Worm (Caenorhabditis elegans): Measurements from ENCODE around the gene gbb-2.

Gene gbb-2

ce11 chrIV:4447284-4447366, 59.4 kb downstream of the gbb-2 start, which contains the start of gene chat-1:
TSS of gene chat-1 (plus strand) at chrIV:4447331.
- TF ChIP-seq B0310.2 (tag; optimal IDR thresholded peaks at IDR 0.05): no peak
- TF ChIP-seq ceh-13 (GFP tag; optimal IDR thresholded peaks at IDR 0.05): no peak
- no peak for TF ChIP-seq ceh-36 (tag; optimal IDR thresholded peaks at IDR 0.05)
- peak; percentile 11 for TF ChIP-seq ama-1 (optimal IDR thresholded peaks at IDR 0.05)
- TF ChIP-seq hnd-1 (tag; optimal IDR thresholded peaks at IDR 0.05): no peak
- 0 out of 2 replicates have a peak, but pooled peaks have one; percentile 16 for TF ChIP-seq sea-1 (GFP tag; conservative IDR thresholded peaks at IDR 0.05)

- TF ChIP-seq B0310.2 (tag; optimal IDR thresholded peaks at IDR 0.05) (no peak), F13C5.2 (tag; optimal IDR thresholded peaks at IDR 0.05) (no peak), sea-1 (GFP tag; conservative IDR thresholded peaks at IDR 0.05) (no peak), aly-1 (tag; optimal IDR thresholded peaks at IDR 0.05) (no peak), ama-1 (optimal IDR thresholded peaks at IDR 0.05) (peak; percentile 81), hmg-4 (GFP tag; optimal IDR thresholded peaks at IDR 0.05) (no peak)
Measured at ce11 chrIV:4446884-4447283, 59.7 kb downstream of the gbb-2 start.

ce11 chrIV:4445711-4446290, 60.7 kb downstream of the gbb-2 start, which contains the start of the genes wapl-1 and htz-1:
TSS of gene wapl-1 (minus strand) at chrIV:4445740.
TSS of gene htz-1 (plus strand) at chrIV:4446216.
- TF ChIP-seq pes-1 (GFP tag; IDR thresholded peaks at IDR 0.05) (peak; percentile 60; the same call in 1 of the 2 replicates), ets-7 (tag; optimal IDR thresholded peaks at IDR 0.05) (no peak), tra-4 (tag; optimal IDR thresholded peaks at IDR 0.05) (no peak), aly-1 (tag; optimal IDR thresholded peaks at IDR 0.05) (no peak), tbx-37 (GFP tag; conservative IDR thresholded peaks at IDR 0.05) (peak; percentile 43; the same call in 1 of the 2 replicates), B0310.2 (tag; optimal IDR thresholded peaks at IDR 0.05) (no peak), scrt-1 (GFP tag; IDR thresholded peaks at IDR 0.05) (no peak), F13C5.2 (tag; optimal IDR thresholded peaks at IDR 0.05) (peak; percentile 48), flt-1 (GFP tag; IDR thresholded peaks at IDR 0.05) (peak; percentile 60), sea-1 (GFP tag; conservative IDR thresholded peaks at IDR 0.05) (0 out of 2 replicates have a peak, but pooled peaks have one; percentile 20)

- no peak for TF ChIP-seq flt-1 (GFP tag; IDR thresholded peaks at IDR 0.05)
Measured at ce11 chrIV:4441077-4441476, 65.5 kb downstream of the gbb-2 start, which contains the start of gene fbxb-75. TSS of gene fbxb-75 (minus strand) at chrIV:4441177.

ce11 chrIV:4439190-4439589, 67.4 kb downstream of the gbb-2 start, which contains the start of gene fbxb-74:
TSS of gene fbxb-74 (minus strand) at chrIV:4439290.
- TF ChIP-seq hmbx-1 (tag; optimal IDR thresholded peaks at IDR 0.05) (no peak), ets-7 (tag; optimal IDR thresholded peaks at IDR 0.05) (no peak), aly-1 (tag; optimal IDR thresholded peaks at IDR 0.05) (no peak), B0310.2 (tag; optimal IDR thresholded peaks at IDR 0.05) (no peak), tra-4 (tag; optimal IDR thresholded peaks at IDR 0.05) (no peak), ceh-13 (GFP tag; optimal IDR thresholded peaks at IDR 0.05) (no peak), hnd-1 (tag; optimal IDR thresholded peaks at IDR 0.05) (no peak), ama-1 (optimal IDR thresholded peaks at IDR 0.05) (no peak), flt-1 (GFP tag; IDR thresholded peaks at IDR 0.05) (no peak), tbx-37 (GFP tag; conservative IDR thresholded peaks at IDR 0.05) (no peak), hmg-4 (GFP tag; optimal IDR thresholded peaks at IDR 0.05) (no peak), tbx-11 (GFP tag; IDR thresholded peaks at IDR 0.05) (no peak), F13C5.2 (tag; optimal IDR thresholded peaks at IDR 0.05) (no peak), scrt-1 (GFP tag; IDR thresholded peaks at IDR 0.05) (no peak), pes-1 (GFP tag; IDR thresholded peaks at IDR 0.05) (no peak), sea-1 (GFP tag; conservative IDR thresholded peaks at IDR 0.05) (no peak), ceh-36 (tag; optimal IDR thresholded peaks at IDR 0.05) (no peak)
